Worm (Caenorhabditis elegans) whole organism, L3 larva: ENCODE data around the gene F35D11.1.

Source experiments
- ceh-16 ChIP-seq: sonication (generic microtip); optimal IDR thresholded peaks from 2 replicates; lab custom pipeline; 2017; ENCODE audit warnings: missing biosample characterization, missing genetic modification characterization
- ceh-28 ChIP-seq: fragments of 150-350 bp; optimal IDR thresholded peaks from 2 replicates; lab custom pipeline; 2014; ENCODE audit warnings: missing biosample characterization, missing genetic modification reagents, missing genetic modification characterization
- elt-3 ChIP-seq, 3 experiments: fragments of 150-350 bp in 1 of 3; sonication (generic microtip) in 2 of 3; optimal IDR thresholded peaks; 2 replicates in 2 of 3; 4 replicates in 1 of 3; lab custom pipeline; 2014 to 2017; ENCODE audit warnings: missing biosample characterization in 3 of 3, missing genetic modification characterization in 3 of 3
- eor-1 ChIP-seq, 2 experiments: fragments of 150-350 bp; optimal IDR thresholded peaks; 2 replicates each; lab custom pipeline; 2014 to 2018; ENCODE audit warnings: missing biosample characterization in 2 of 2, missing genetic modification characterization in 2 of 2
- fkh-10 ChIP-seq: sonication (generic microtip); optimal IDR thresholded peaks from 2 replicates; lab custom pipeline; 2017; ENCODE audit warnings: missing biosample characterization, missing genetic modification reagents, missing genetic modification characterization
- jun-1 ChIP-seq: fragments of 150-350 bp; optimal IDR thresholded peaks from 2 replicates; lab custom pipeline; 2014; ENCODE audit warnings: missing biosample characterization, missing genetic modification reagents, missing genetic modification characterization
- lin-15B ChIP-seq: fragments of 150-350 bp; optimal IDR thresholded peaks from 2 replicates; lab custom pipeline; 2014; ENCODE audit warnings: missing biosample characterization, missing genetic modification characterization
- lin-39 ChIP-seq: fragments of 150-350 bp; optimal IDR thresholded peaks from 2 replicates; lab custom pipeline; 2018; ENCODE audit warnings: missing biosample characterization, missing genetic modification reagents, missing genetic modification characterization
- nhr-11 ChIP-seq: fragments of 150-350 bp; optimal IDR thresholded peaks from 2 replicates; lab custom pipeline; 2014; ENCODE audit warnings: missing biosample characterization, missing genetic modification characterization
- nhr-12 ChIP-seq: fragments of 150-350 bp; optimal IDR thresholded peaks from 2 replicates; lab custom pipeline; 2014; ENCODE audit warnings: missing biosample characterization, missing genetic modification characterization
- nhr-237 ChIP-seq: fragments of 150-350 bp; optimal IDR thresholded peaks from 2 replicates; lab custom pipeline; 2014; ENCODE audit warnings: missing biosample characterization, missing genetic modification characterization
- nhr-28 ChIP-seq: fragments of 150-350 bp; optimal IDR thresholded peaks from 2 replicates; lab custom pipeline; 2014; ENCODE audit warnings: missing biosample characterization, missing genetic modification characterization
- snpc-4 ChIP-seq: fragments of 150-350 bp; optimal IDR thresholded peaks from 2 replicates; lab custom pipeline; 2014; ENCODE audit warnings: missing biosample characterization, missing genetic modification characterization

ce11 chrII:4676241-4676640 lies 49.5 kb downstream of the F35D11.1 start:
- TF ChIP-seq ceh-28 (tag; lab: Kevin White, UChicago) (no peak), lin-15B (tag; lab: Kevin White, UChicago) (no peak), ceh-16 (no peak), nhr-12 (tag; lab: Kevin White, UChicago) (no peak), nhr-11 (no peak), lin-39 (tag; lab: Kevin White, UChicago) (no peak), nhr-237 (tag; lab: Kevin White, UChicago) (no peak), jun-1 (no peak), elt-3 (tag; optimal IDR thresholded peaks at IDR 0.05; lab: Kevin White, UChicago) (no peak), snpc-4 (tag; lab: Kevin White, UChicago) (no peak), fkh-10 (no peak), nhr-28 (tag; lab: Kevin White, UChicago) (no peak), eor-1 (tag; optimal IDR thresholded peaks at IDR 0.05; lab: Kevin White, UChicago) (no peak)
